Fruit fly (Drosophila melanogaster) whole organism, prepupa: Measurements from ENCODE around the gene CG42779.

Experiments
- CG16779 ChIP-seq: fragments of 200-800 bp; sonication (Bioruptor generic); optimal IDR thresholded peaks from 3 replicates; lab custom pipeline; 2017; ENCODE audit warnings: missing biosample characterization, mild to moderate bottlenecking, missing genetic modification characterization
- CG6854 ChIP-seq: fragments of 200-800 bp; sonication (Bioruptor generic); optimal IDR thresholded peaks from 2 replicates; lab custom pipeline; 2017; ENCODE audit warnings: missing biosample characterization, mild to moderate bottlenecking, missing genetic modification characterization
- CG8319 ChIP-seq: fragments of 200-800 bp; sonication (Bioruptor generic); optimal IDR thresholded peaks from 3 replicates; lab custom pipeline; 2016; ENCODE audit warnings: missing biosample characterization, missing genetic modification characterization
- Eip75B ChIP-seq: fragments of 200-800 bp; sonication (Bioruptor generic); optimal IDR thresholded peaks from 3 replicates; lab custom pipeline; 2016; ENCODE audit warnings: missing biosample characterization, missing genetic modification characterization
- Ets96B ChIP-seq: fragments of 200-800 bp; optimal IDR thresholded peaks from 2 replicates; lab custom pipeline; 2019; ENCODE audit warnings: missing biosample characterization, mild to moderate bottlenecking, missing genetic modification characterization, moderate library complexity
- Lpt ChIP-seq: fragments of 200-800 bp; sonication (Bioruptor generic); optimal IDR thresholded peaks from 3 replicates; lab custom pipeline; 2016; ENCODE audit warnings: missing biosample characterization, missing genetic modification characterization
- OdsH ChIP-seq: fragments of 200-800 bp; sonication (Bioruptor generic); optimal IDR thresholded peaks from 3 replicates; lab custom pipeline; 2016; ENCODE audit warnings: missing biosample characterization, missing genetic modification characterization
- Sox102F ChIP-seq: fragments of 200-800 bp; sonication (Bioruptor generic); optimal IDR thresholded peaks from 2 replicates; lab custom pipeline; 2016; ENCODE audit warnings: missing biosample characterization, mild to moderate bottlenecking, missing genetic modification characterization
- achi ChIP-seq: fragments of 200-800 bp; sonication (Bioruptor generic); optimal IDR thresholded peaks from 3 replicates; lab custom pipeline; 2016; ENCODE audit warnings: missing biosample characterization, missing genetic modification characterization
- dsx ChIP-seq: fragments of 200-800 bp; optimal IDR thresholded peaks from 3 replicates; lab custom pipeline; 2019; ENCODE audit warnings: missing biosample characterization, mild to moderate bottlenecking, missing genetic modification characterization, moderate library complexity; ENCODE audit not compliant: poor library complexity, severe bottlenecking
- lz ChIP-seq: fragments of 200-800 bp; sonication (Bioruptor generic); optimal IDR thresholded peaks from 3 replicates; lab custom pipeline; 2016; ENCODE audit warnings: missing biosample characterization, missing genetic modification characterization
- net ChIP-seq: fragments of 200-800 bp; sonication (Bioruptor generic); optimal IDR thresholded peaks from 3 replicates; lab custom pipeline; 2016; ENCODE audit warnings: missing biosample characterization, missing genetic modification characterization
- vri ChIP-seq: fragments of 200-800 bp; sonication (Bioruptor generic); optimal IDR thresholded peaks from 3 replicates; lab custom pipeline; 2016; ENCODE audit warnings: missing biosample characterization, mild to moderate bottlenecking, missing genetic modification characterization

- TF ChIP-seq OdsH (GFP tag; lab: Kevin White, UChicago), result peak; percentile 65
- TF ChIP-seq Sox102F (GFP tag; lab: Kevin White, UChicago), result peak; percentile 36
- TF ChIP-seq Eip75B, result peak; percentile 24
- no peak for TF ChIP-seq CG16779 (tag; lab: Kevin White, UChicago)
- peak; percentile 70 for TF ChIP-seq lz (GFP tag; lab: Kevin White, UChicago)
- peak; percentile 19 for TF ChIP-seq CG8319
- TF ChIP-seq Ets96B (tag; lab: Kevin White, UChicago), result no peak
- peak; percentile 23 for TF ChIP-seq Lpt (GFP tag; lab: Kevin White, UChicago)
- no peak for TF ChIP-seq CG6854 (GFP tag; lab: Kevin White, UChicago)
- no peak for TF ChIP-seq net
- peak; percentile 68 for TF ChIP-seq vri
- peak; percentile 17 for TF ChIP-seq achi (GFP tag; lab: Kevin White, UChicago)
- no peak for TF ChIP-seq dsx (GFP tag; lab: Kevin White, UChicago)
These were observed 41.5 kb upstream of the CG42779 start, which contains the start of the genes Keap1 and kuk for dm6 chr3R:17079859-17080255.
